Fruit fly (Drosophila melanogaster): Measurements from ENCODE around the gene CG8028.

- TF ChIP-seq CG8478 (optimal IDR thresholded peaks at IDR 0.05) (no peak), CTCF (optimal IDR thresholded peaks at IDR 0.05) (no peak)
Measured at dm6 chrX:19307810-19308456, 27.8 kb upstream of the CG8028 start, which contains the start of gene CG8051.

Measured in S2 (cell line).